Worm (Caenorhabditis elegans): ENCODE data around the gene glb-32.

The glb-32 gene

ce11 chrV:5110684-5111083 is 21.3 kb upstream of the glb-32 start, which contains the start of gene ugt-63:
Gene ugt-63, minus strand, starts transcription at chrV:5110772.
- TF ChIP-seq unc-62 (GFP tag; optimal IDR thresholded peaks at IDR 0.05 in 1 of 2): peak in 1 of 2 experiments; percentile 61
- no peak for TF ChIP-seq unc-62 (tag; optimal IDR thresholded peaks at IDR 0.05)
- TF ChIP-seq mdl-1 (tag; optimal IDR thresholded peaks at IDR 0.05): peak in 1 of 2 experiments; percentile 11
- TF ChIP-seq gei-8 (GFP tag; optimal IDR thresholded peaks at IDR 0.05): no peak
- TF ChIP-seq nhr-28 (tag; optimal IDR thresholded peaks at IDR 0.05): peak; percentile 99
- peak; percentile 26 for TF ChIP-seq aha-1 (tag)
- peak; percentile 46 for TF ChIP-seq nhr-48 (tag; optimal IDR thresholded peaks at IDR 0.05)

- TF ChIP-seq F26F4.8 (GFP tag; conservative IDR thresholded peaks at IDR 0.05) (no peak), nhr-111 (GFP tag; optimal IDR thresholded peaks at IDR 0.05) (no peak), zip-2 (tag; optimal IDR thresholded peaks at IDR 0.05) (no peak), ces-1 (GFP tag; optimal IDR thresholded peaks at IDR 0.05) (no peak), tag-97 (GFP tag; IDR thresholded peaks at IDR 0.05) (no peak), nhr-76 (tag; optimal IDR thresholded peaks at IDR 0.05) (no peak)
These were observed 18.5 kb upstream of the glb-32 start, which contains the start of gene srab-3 for ce11 chrV:5107816-5108215. Gene srab-3, minus strand, starts transcription at chrV:5107916.

DNA sequence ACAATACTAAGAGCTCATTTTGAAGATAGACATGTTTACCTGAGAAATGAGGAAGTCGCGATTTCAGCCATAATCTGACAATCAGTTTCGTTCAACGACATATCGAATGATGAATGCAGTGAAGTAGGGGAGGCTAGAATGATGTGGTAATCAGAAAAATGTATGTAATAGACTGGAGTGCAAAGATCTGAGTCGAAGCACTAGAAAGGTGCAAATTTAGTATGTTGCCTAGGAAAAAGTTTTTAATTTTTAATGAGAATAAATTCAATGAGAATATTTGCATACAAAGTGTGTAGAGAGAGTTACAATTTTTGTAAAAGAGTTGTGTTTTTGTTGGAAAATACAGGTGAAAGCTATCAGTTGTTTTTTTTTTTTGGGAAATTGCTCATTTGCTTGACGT is 15.6 kb upstream of the glb-32 start, which contains the start of gene srab-2:
Gene srab-2, minus strand, starts transcription at position 101 of the 400 bp plus-strand sequence.
- no peak for TF ChIP-seq nhr-111 (GFP tag; optimal IDR thresholded peaks at IDR 0.05)
- TF ChIP-seq nhr-6 (tag; optimal IDR thresholded peaks at IDR 0.05): no peak
- TF ChIP-seq rbr-2 (tag; optimal IDR thresholded peaks at IDR 0.05): no peak

DNA sequence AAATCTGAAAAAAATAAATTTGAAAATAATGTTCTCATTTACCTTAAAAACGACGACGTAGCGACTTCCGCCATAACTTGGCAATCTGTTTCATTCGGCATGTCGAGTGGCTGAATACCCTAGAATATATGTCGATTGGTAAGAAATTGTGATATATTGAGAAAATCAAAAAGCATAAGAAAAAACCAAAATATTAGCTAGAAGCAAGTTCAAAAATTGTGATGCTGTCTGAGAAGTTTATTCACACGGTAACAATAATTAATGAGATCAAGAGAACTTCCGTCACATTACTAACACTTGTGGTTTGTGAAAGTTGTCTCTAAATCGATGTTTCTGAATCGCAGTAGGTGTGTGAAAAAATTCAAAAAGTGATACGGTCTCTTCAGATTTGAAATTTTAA is 12.7 kb upstream of the glb-32 start, which contains the start of gene srab-1:
Gene srab-1, minus strand, starts transcription at position 101 of the 400 bp plus-strand sequence.
- no peak for TF ChIP-seq dve-1 (tag; optimal IDR thresholded peaks at IDR 0.05; ENCODE audit: insufficient read depth)
- TF ChIP-seq lin-29 (GFP tag; IDR thresholded peaks at IDR 0.05): no peak
- TF ChIP-seq nhr-237 (tag; optimal IDR thresholded peaks at IDR 0.05): no peak
- no peak for TF ChIP-seq attf-4 (tag; optimal IDR thresholded peaks at IDR 0.05)
- no peak for TF ChIP-seq mep-1 (tag; optimal IDR thresholded peaks at IDR 0.05)
- TF ChIP-seq nhr-76 (tag; optimal IDR thresholded peaks at IDR 0.05): no peak
- no peak for TF ChIP-seq fkh-10 (GFP tag; optimal IDR thresholded peaks at IDR 0.05)
- no peak for TF ChIP-seq nhr-28 (tag; optimal IDR thresholded peaks at IDR 0.05)
- TF ChIP-seq ZK546.5 (tag; optimal IDR thresholded peaks at IDR 0.05): no peak

ce11 chrV:5098925-5099324 is 9.6 kb upstream of the glb-32 start, which contains the start of gene unc-46:
Gene unc-46, minus strand, starts transcription at chrV:5099025.
- TF ChIP-seq unc-62 (GFP tag; optimal IDR thresholded peaks at IDR 0.05 in 1 of 2): peak in 1 of 2 experiments; percentile 61
- no peak for TF ChIP-seq unc-62 (tag; optimal IDR thresholded peaks at IDR 0.05)
- TF ChIP-seq lin-13 (GFP tag; optimal IDR thresholded peaks at IDR 0.05): no peak

DNA sequence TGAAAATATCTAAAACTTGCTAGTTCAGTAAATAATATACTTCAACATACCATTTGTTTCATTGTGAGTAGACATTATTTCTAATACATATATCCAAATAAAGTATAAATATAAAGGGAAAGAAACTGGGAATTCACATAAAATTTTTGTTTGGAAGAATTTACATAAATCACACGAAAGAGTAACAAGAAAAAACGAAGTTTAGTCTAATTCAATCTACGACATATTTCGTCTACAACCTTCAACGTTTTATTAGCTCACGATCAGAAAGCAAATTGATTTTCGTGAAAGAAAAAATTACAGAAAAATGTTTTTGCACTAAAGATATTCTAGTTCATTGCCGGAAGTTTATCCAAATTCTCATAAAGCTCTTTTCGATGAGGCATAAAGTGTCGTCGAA is 7.7 kb upstream of the glb-32 start, which contains the start of gene C04F5.2:
Gene C04F5.2, minus strand, starts transcription at position 101 of the 400 bp plus-strand sequence.
- TF ChIP-seq fos-1 (tag; optimal IDR thresholded peaks at IDR 0.05) (no peak), vab-7 (GFP tag; IDR thresholded peaks at IDR 0.05) (no peak), mxl-2 (GFP tag; conservative IDR thresholded peaks at IDR 0.05) (no peak), attf-4 (tag; optimal IDR thresholded peaks at IDR 0.05) (no peak), snpc-4 (tag; optimal IDR thresholded peaks at IDR 0.05) (no peak), F44E2.7 (GFP tag; IDR thresholded peaks at IDR 0.05) (no peak), gei-8 (GFP tag; optimal IDR thresholded peaks at IDR 0.05) (no peak), dmd-9 (GFP tag; IDR thresholded peaks at IDR 0.05) (no peak), zfp-2 (tag; optimal IDR thresholded peaks at IDR 0.05) (no peak), nhr-41 (GFP tag; IDR thresholded peaks at IDR 0.05) (no peak), nhr-25 (tag; optimal IDR thresholded peaks at IDR 0.05; ENCODE audit: borderline replicate concordance, insufficient read depth) (no peak)
